Worm (Caenorhabditis elegans): ENCODE measurements around the gene Y34B4A.7.

DNA sequence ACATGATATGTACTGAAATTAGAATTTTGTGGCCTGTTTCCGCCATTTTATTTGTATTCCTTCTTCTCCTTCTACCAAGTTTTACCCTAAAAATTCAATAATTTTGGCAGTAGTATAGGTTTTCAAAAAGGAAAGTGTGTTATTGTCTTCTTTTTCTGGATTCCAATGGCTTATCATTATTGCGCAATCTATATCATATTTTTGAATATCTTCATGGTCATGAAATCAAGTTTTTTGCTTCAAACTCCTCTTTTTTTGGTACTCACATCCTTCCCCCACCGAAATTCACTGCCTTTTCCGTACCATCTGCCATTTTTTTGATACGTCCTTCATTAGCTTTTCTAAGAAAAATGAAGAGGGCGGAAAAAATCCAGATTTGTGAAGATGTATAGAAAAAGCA is 4.6 kb downstream of the Y34B4A.7 start:
- TF ChIP-seq ztf-23 (GFP tag; IDR thresholded peaks at IDR 0.05) (no peak), cog-1 (tag; optimal IDR thresholded peaks at IDR 0.05) (no peak)
